Worm (Caenorhabditis elegans) whole organism, L1 larva: Measurements from ENCODE around the gene efl-2.

ENCODE experiments used
- F16B12.6 ChIP-seq: fragments of 150-350 bp; optimal IDR thresholded peaks from 2 replicates; lab custom pipeline; 2014; ENCODE audit warnings: missing biosample characterization, missing genetic modification characterization
- ama-1 ChIP-seq: fragments of 150-350 bp; optimal IDR thresholded peaks from 2 replicates; lab custom pipeline; 2014
- blmp-1 ChIP-seq: fragments of 150-350 bp; optimal IDR thresholded peaks from 2 replicates; lab custom pipeline; 2014; ENCODE audit warnings: missing biosample characterization, missing genetic modification characterization
- ceh-82 ChIP-seq, 3 experiments: fragments of 150-350 bp in 1 of 3; sonication (generic microtip) in 2 of 3; optimal IDR thresholded peaks; 2 replicates each; lab custom pipeline; 2014 to 2017; ENCODE audit warnings: missing biosample characterization in 3 of 3, missing genetic modification characterization in 3 of 3
- ceh-90 ChIP-seq: sonication (generic microtip); optimal IDR thresholded peaks from 2 replicates; lab custom pipeline; 2016; ENCODE audit warnings: missing genetic modification characterization, missing compliant biosample characterization
- ces-1 ChIP-seq: fragments of 150-350 bp; optimal IDR thresholded peaks from 2 replicates; lab custom pipeline; 2014; ENCODE audit warnings: missing biosample characterization, missing genetic modification reagents, missing genetic modification characterization
- efl-1 ChIP-seq, 4 experiments: fragments of 150-350 bp; optimal IDR thresholded peaks in 3 of 4; peaks in 1 of 4; 1 replicate in 1 of 4; 2 replicates in 3 of 4; lab custom pipeline; 2014; ENCODE audit warnings: missing biosample characterization in 2 of 4, missing genetic modification characterization in 2 of 4, missing genetic modification reagents in 2 of 4
- efl-3 ChIP-seq: fragments of 200-800 bp; sonication (Bioruptor generic); optimal IDR thresholded peaks from 2 replicates; lab custom pipeline; 2018; ENCODE audit warnings: mild to moderate bottlenecking, missing genetic modification characterization, missing compliant biosample characterization
- egl-13 ChIP-seq: sonication (generic microtip); optimal IDR thresholded peaks from 2 replicates; lab custom pipeline; 2016; ENCODE audit warnings: missing genotype, missing genetic modification reagents, missing genetic modification characterization, missing compliant biosample characterization
- egl-27 ChIP-seq, 2 experiments: fragments of 150-350 bp in 1 of 2; sonication (generic microtip); optimal IDR thresholded peaks; 3 replicates each; lab custom pipeline; 2017 to 2018; ENCODE audit warnings: missing biosample characterization in 2 of 2, missing genetic modification characterization in 2 of 2, missing genetic modification reagents in 2 of 2
- elt-2 ChIP-seq: sonication (generic microtip); optimal IDR thresholded peaks from 2 replicates; lab custom pipeline; 2016; ENCODE audit warnings: missing genetic modification characterization, mild to moderate bottlenecking, inconsistent platforms, missing compliant biosample characterization, missing genetic modification reagents
- elt-3 ChIP-seq, 6 experiments: fragments of 150-350 bp in 1 of 6; sonication (generic microtip); optimal IDR thresholded peaks; 2 replicates each; lab custom pipeline; 2017 to 2018; ENCODE audit warnings: missing biosample characterization in 6 of 6, missing genetic modification characterization in 6 of 6, inconsistent platforms in 1 of 6
- ets-5 ChIP-seq: fragments of 200-800 bp; sonication (Bioruptor generic); IDR thresholded peaks from 2 replicates; pipeline ENCODE4 v1.3.6; 2022; ENCODE audit warnings: missing genetic modification characterization, missing compliant biosample characterization
- fkh-10 ChIP-seq: sonication (generic microtip); optimal IDR thresholded peaks from 2 replicates; lab custom pipeline; 2017; ENCODE audit warnings: missing biosample characterization, missing genetic modification reagents, missing genetic modification characterization
- fkh-4 ChIP-seq: sonication (generic microtip); optimal IDR thresholded peaks from 2 replicates; lab custom pipeline; 2016; ENCODE audit warnings: missing compliant biosample characterization, missing genetic modification characterization, borderline replicate concordance
- fos-1 ChIP-seq: fragments of 150-350 bp; optimal IDR thresholded peaks from 2 replicates; lab custom pipeline; 2014; ENCODE audit warnings: missing biosample characterization, missing genetic modification characterization
- grh-1 ChIP-seq: fragments of 200-800 bp; sonication (Bioruptor generic); IDR thresholded peaks from 2 replicates; pipeline ENCODE4 v1.3.6; 2022; ENCODE audit warnings: missing genetic modification reagents, missing genetic modification characterization, missing compliant biosample characterization
- hpl-2 ChIP-seq: fragments of 150-350 bp; optimal IDR thresholded peaks from 2 replicates; lab custom pipeline; 2014; ENCODE audit warnings: missing biosample characterization, missing genetic modification reagents, missing genetic modification characterization
- jun-1 ChIP-seq: fragments of 150-350 bp; optimal IDR thresholded peaks from 2 replicates; lab custom pipeline; 2014; ENCODE audit warnings: missing biosample characterization, missing genetic modification reagents, missing genetic modification characterization
- lin-39 ChIP-seq: fragments of 150-350 bp; optimal IDR thresholded peaks from 2 replicates; lab custom pipeline; 2014; ENCODE audit warnings: missing biosample characterization, missing genetic modification reagents, missing genetic modification characterization
- lir-3 ChIP-seq: sonication (generic microtip); optimal IDR thresholded peaks from 2 replicates; lab custom pipeline; 2016; ENCODE audit warnings: mild to moderate bottlenecking, missing genetic modification characterization, moderate library complexity, missing compliant biosample characterization; ENCODE audit not compliant: poor library complexity
- mdl-1 ChIP-seq, 2 experiments: fragments of 150-350 bp; optimal IDR thresholded peaks; 2 replicates each; lab custom pipeline; 2014 to 2017; ENCODE audit warnings: missing biosample characterization in 2 of 2, missing genetic modification characterization in 2 of 2, inconsistent platforms in 1 of 2
- mef-2 ChIP-seq: fragments of 150-350 bp; optimal IDR thresholded peaks from 2 replicates; lab custom pipeline; 2014; ENCODE audit warnings: missing biosample characterization, missing genetic modification characterization
- nhr-28 ChIP-seq: fragments of 150-350 bp; optimal IDR thresholded peaks from 2 replicates; lab custom pipeline; 2014; ENCODE audit warnings: missing biosample characterization, missing genetic modification characterization
- nhr-47 ChIP-seq: sonication (generic microtip); optimal IDR thresholded peaks from 2 replicates; lab custom pipeline; 2016; ENCODE audit warnings: mild to moderate bottlenecking, missing genetic modification characterization, moderate library complexity, missing compliant biosample characterization
- nhr-71 ChIP-seq: sonication (generic microtip); optimal IDR thresholded peaks from 2 replicates; lab custom pipeline; 2016; ENCODE audit warnings: mild to moderate bottlenecking, missing genetic modification characterization, moderate library complexity, missing compliant biosample characterization
- nhr-85 ChIP-seq: sonication (generic microtip); peaks from one replicate; lab custom pipeline; 2016; ENCODE audit warnings: missing genetic modification characterization, inconsistent platforms, missing compliant biosample characterization
- nhr-90 ChIP-seq: sonication (generic microtip); optimal IDR thresholded peaks from 2 replicates; lab custom pipeline; 2016; ENCODE audit warnings: mild to moderate bottlenecking, missing genetic modification characterization, missing compliant biosample characterization; ENCODE audit not compliant: poor library complexity
- pax-3 ChIP-seq: fragments of 200-800 bp; sonication (Bioruptor generic); optimal IDR thresholded peaks from 2 replicates; lab custom pipeline; 2018; ENCODE audit warnings: mild to moderate bottlenecking, missing genetic modification characterization, moderate library complexity, missing compliant biosample characterization
- tbx-2 ChIP-seq: sonication (generic microtip); optimal IDR thresholded peaks from 2 replicates; lab custom pipeline; 2016; ENCODE audit warnings: missing genetic modification characterization, missing compliant biosample characterization
- unc-30 ChIP-seq: sonication (generic microtip); optimal IDR thresholded peaks from 2 replicates; lab custom pipeline; 2017; ENCODE audit warnings: missing biosample characterization, missing genetic modification characterization
- unc-62 ChIP-seq: fragments of 150-350 bp; optimal IDR thresholded peaks from 2 replicates; lab custom pipeline; 2014; ENCODE audit warnings: missing biosample characterization, missing genetic modification reagents, missing genetic modification characterization
- unc-86 ChIP-seq: sonication (generic microtip); optimal IDR thresholded peaks from 2 replicates; lab custom pipeline; 2016; ENCODE audit warnings: missing genetic modification characterization, missing compliant biosample characterization
- vab-15 ChIP-seq: sonication (generic microtip); optimal IDR thresholded peaks from 2 replicates; lab custom pipeline; 2017; ENCODE audit warnings: missing genotype, mild to moderate bottlenecking, missing genetic modification characterization, missing compliant biosample characterization
- xbp-1 ChIP-seq: sonication (generic microtip); optimal IDR thresholded peaks from 2 replicates; lab custom pipeline; 2016; ENCODE audit warnings: missing genetic modification characterization, missing compliant biosample characterization
- zag-1 ChIP-seq: fragments of 150-350 bp; optimal IDR thresholded peaks from 2 replicates; lab custom pipeline; 2014; ENCODE audit warnings: missing biosample characterization, missing genetic modification characterization
- ztf-11 ChIP-seq, 2 experiments: sonication (generic microtip); optimal IDR thresholded peaks; 2 replicates each; lab custom pipeline; 2016 to 2017; ENCODE audit warnings: missing genetic modification characterization in 2 of 2, missing biosample characterization in 1 of 2, missing compliant biosample characterization in 1 of 2

The efl-2 gene

DNA sequence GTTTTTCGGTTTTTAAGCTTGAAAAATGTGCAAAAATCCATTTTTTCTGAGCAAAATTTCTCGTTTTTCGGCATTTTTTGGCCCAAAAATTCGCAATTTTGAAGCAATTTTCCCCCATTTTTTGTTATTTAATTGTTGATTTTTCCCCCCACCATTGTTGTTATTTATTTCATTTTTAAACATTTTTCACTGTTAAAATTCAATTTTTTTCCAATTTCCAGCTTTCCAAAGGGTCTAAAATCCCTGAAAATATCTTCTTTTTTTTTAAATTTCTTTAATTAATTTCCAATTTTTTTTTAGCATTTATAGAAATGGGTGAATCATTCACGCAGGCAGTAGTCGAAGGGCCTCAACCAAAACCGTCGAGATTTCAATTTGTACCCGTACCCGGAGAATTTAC lies 29.8 kb upstream of the efl-2 start, which contains the start of gene Y48C3A.12:
Y48C3A.12 (plus strand) TSS at position 301 of the 400 bp plus-strand sequence.
- no peak for TF ChIP-seq xbp-1
- no peak for TF ChIP-seq ceh-90 (tag; lab: Kevin White, UChicago)
- no peak for TF ChIP-seq zag-1 (tag; lab: Kevin White, UChicago)
- TF ChIP-seq ceh-82 (tag; optimal IDR thresholded peaks at IDR 0.05; lab: Kevin White, UChicago): no peak
- TF ChIP-seq pax-3 (tag; lab: Kevin White, UChicago): no peak
- TF ChIP-seq nhr-47 (tag; lab: Kevin White, UChicago): no peak
- no peak for TF ChIP-seq egl-27 (tag; optimal IDR thresholded peaks at IDR 0.05; lab: Kevin White, UChicago)
- TF ChIP-seq unc-30 (tag; lab: Kevin White, UChicago): no peak
- no peak for TF ChIP-seq mdl-1 (tag; optimal IDR thresholded peaks at IDR 0.05; lab: Kevin White, UChicago)
- TF ChIP-seq egl-13 (tag; lab: Kevin White, UChicago): no peak
- TF ChIP-seq fkh-4 (tag; lab: Kevin White, UChicago): no peak
- TF ChIP-seq ets-5 (GFP tag; lab: Robert Waterston, UW): no peak
- no peak for TF ChIP-seq lir-3
- no peak for TF ChIP-seq nhr-71 (tag; lab: Kevin White, UChicago)
- no peak for TF ChIP-seq elt-3 (tag; optimal IDR thresholded peaks at IDR 0.05; lab: Kevin White, UChicago)

DNA sequence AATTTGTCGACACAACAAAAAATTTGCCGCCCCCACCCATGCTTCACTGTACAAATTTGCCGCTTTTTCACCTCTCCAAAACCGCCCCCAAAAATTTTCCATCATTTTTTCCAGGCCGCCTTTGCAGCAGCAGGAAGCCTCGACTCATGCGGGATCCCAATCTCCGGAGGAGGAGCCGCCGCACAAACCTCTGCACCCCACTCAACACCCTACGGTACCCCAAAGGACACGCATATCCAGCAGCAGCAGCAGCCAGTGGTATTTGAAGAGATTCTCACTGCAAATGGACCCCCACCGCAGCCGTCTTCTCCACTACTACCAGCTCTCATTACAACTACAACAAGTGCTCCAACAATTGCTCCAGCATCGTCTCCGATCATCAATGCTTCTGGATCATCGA lies 22.9 kb upstream of the efl-2 start:
- TF ChIP-seq lin-39 (no peak), ceh-82 (tag; optimal IDR thresholded peaks at IDR 0.05; lab: Kevin White, UChicago) (no peak), unc-62 (GFP tag; lab: Kevin White, UChicago) (no peak), jun-1 (no peak), egl-27 (tag; optimal IDR thresholded peaks at IDR 0.05; lab: Kevin White, UChicago) (no peak), efl-3 (GFP tag; lab: Kevin White, UChicago) (no peak), tbx-2 (tag; lab: Kevin White, UChicago) (no peak), blmp-1 (tag; lab: Kevin White, UChicago) (no peak), ets-5 (GFP tag; lab: Robert Waterston, UW) (no peak), nhr-47 (tag; lab: Kevin White, UChicago) (no peak), unc-86 (tag; lab: Kevin White, UChicago) (no peak), vab-15 (tag; lab: Kevin White, UChicago) (no peak), egl-13 (tag; lab: Kevin White, UChicago) (no peak), elt-2 (tag; lab: Kevin White, UChicago) (no peak)

DNA sequence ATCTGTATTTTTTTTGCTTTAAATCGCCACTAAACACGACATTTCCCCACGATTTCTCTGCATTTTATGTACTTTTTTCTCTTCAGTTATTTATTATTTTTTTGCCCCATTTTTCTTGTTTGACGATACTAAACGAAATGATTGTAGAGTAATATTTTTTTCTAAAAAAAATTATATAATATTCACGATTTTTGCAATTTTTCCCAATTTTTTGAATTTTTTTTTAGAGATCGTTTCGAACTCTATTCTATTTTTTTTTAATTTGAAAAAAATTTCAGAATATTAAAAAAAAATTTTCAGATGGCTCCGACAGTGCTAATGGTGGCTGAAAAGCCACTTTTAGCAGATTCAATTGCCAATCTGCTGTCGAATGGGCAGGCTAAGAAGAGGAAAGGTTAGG lies 16.5 kb upstream of the efl-2 start, which contains the start of gene Y48C3A.14:
Y48C3A.14 (plus strand) TSS at position 301 of the 400 bp plus-strand sequence.
- TF ChIP-seq nhr-90 (tag; lab: Kevin White, UChicago) (no peak), mef-2 (tag; lab: Kevin White, UChicago) (no peak), mdl-1 (tag; optimal IDR thresholded peaks at IDR 0.05; lab: Kevin White, UChicago) (no peak), ces-1 (GFP tag; lab: Kevin White, UChicago) (no peak), nhr-28 (tag; lab: Kevin White, UChicago) (no peak), lir-3 (no peak), nhr-85 (tag; lab: Kevin White, UChicago) (no peak), ama-1 (no peak), grh-1 (GFP tag; lab: Robert Waterston, UW) (no peak), efl-1 (optimal IDR thresholded peaks at IDR 0.05; lab: Kevin White, UChicago) (no peak), efl-1 (GFP tag; optimal IDR thresholded peaks at IDR 0.05 in 1 of 2; lab: Kevin White, UChicago) (no peak), jun-1 (no peak)

DNA sequence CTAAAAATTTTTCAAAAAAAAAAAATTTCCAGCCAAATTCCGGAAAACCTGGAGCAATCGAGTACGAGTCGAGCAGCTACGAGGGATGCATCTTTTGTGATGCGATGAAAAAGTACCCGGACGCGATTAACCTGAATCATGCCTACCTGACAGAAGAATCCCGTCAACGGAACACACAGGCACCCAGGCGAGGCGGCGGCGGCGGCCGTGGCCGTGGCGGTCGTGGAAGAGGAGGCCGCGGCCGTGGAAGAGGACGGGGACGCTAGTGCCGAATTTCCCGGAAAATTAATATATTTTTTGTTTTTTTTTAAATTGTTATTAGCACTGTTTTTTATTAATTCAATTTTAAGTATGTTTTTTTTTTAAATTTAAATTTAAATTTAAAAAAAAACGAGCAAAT lies 4.4 kb upstream of the efl-2 start:
- TF ChIP-seq fos-1 (tag; lab: Kevin White, UChicago) (no peak), efl-1 (optimal IDR thresholded peaks at IDR 0.05; lab: Kevin White, UChicago) (no peak), efl-1 (GFP tag; optimal IDR thresholded peaks at IDR 0.05 in 1 of 2; lab: Kevin White, UChicago) (no peak), ztf-11 (tag; optimal IDR thresholded peaks at IDR 0.05; lab: Kevin White, UChicago) (no peak), unc-86 (tag; lab: Kevin White, UChicago) (no peak), hpl-2 (GFP tag; lab: Kevin White, UChicago) (no peak), nhr-85 (tag; lab: Kevin White, UChicago) (no peak), F16B12.6 (tag; lab: Kevin White, UChicago) (no peak), fkh-10 (GFP tag; lab: Kevin White, UChicago) (no peak)
